Fruit fly (Drosophila melanogaster) whole organism, prepupa: Measurements from ENCODE around the gene CG15747.

ENCODE experiments used
- Blimp-1 ChIP-seq: fragments of 200-800 bp; sonication (Bioruptor generic); optimal IDR thresholded peaks from 3 replicates; lab custom pipeline; 2017; ENCODE audit warnings: missing biosample characterization, missing genetic modification characterization, mild to moderate bottlenecking, moderate library complexity, missing genetic modification reagents
- CG10631 ChIP-seq: fragments of 200-800 bp; sonication (Bioruptor generic); optimal IDR thresholded peaks from 2 replicates; lab custom pipeline; 2016; ENCODE audit warnings: missing biosample characterization, missing genetic modification characterization
- CG10669 ChIP-seq: fragments of 200-800 bp; sonication (Bioruptor generic); optimal IDR thresholded peaks from 3 replicates; lab custom pipeline; 2018; ENCODE audit warnings: missing biosample characterization, mild to moderate bottlenecking, missing genetic modification characterization, moderate library complexity
- CG11294 ChIP-seq: fragments of 200-800 bp; sonication (Bioruptor generic); IDR thresholded peaks from 2 replicates; pipeline ENCODE4 v1.3.6; 2022; ENCODE audit warnings: missing biosample characterization, missing genetic modification characterization
- CG11902 ChIP-seq: fragments of 200-800 bp; sonication (Bioruptor generic); optimal IDR thresholded peaks from 3 replicates; lab custom pipeline; 2016; ENCODE audit warnings: missing biosample characterization, missing genetic modification characterization
- CG15336 ChIP-seq: fragments of 200-800 bp; sonication (Bioruptor generic); IDR thresholded peaks from 2 replicates; pipeline ENCODE4 v1.3.6; 2022; ENCODE audit warnings: missing biosample characterization, missing genetic modification characterization
- CG1621 ChIP-seq: fragments of 200-800 bp; sonication (Bioruptor generic); optimal IDR thresholded peaks from 3 replicates; lab custom pipeline; 2018; ENCODE audit warnings: missing biosample characterization, mild to moderate bottlenecking, missing genetic modification characterization
- CG3032 ChIP-seq: fragments of 200-800 bp; optimal IDR thresholded peaks from 2 replicates; lab custom pipeline; 2019; ENCODE audit warnings: missing biosample characterization, mild to moderate bottlenecking, missing genetic modification characterization, moderate library complexity
- CG31627 ChIP-seq: fragments of 200-800 bp; sonication (Bioruptor generic); optimal IDR thresholded peaks from 3 replicates; lab custom pipeline; 2016; ENCODE audit warnings: missing biosample characterization, missing genetic modification characterization
- CG34406 ChIP-seq: fragments of 200-800 bp; sonication (Bioruptor generic); optimal IDR thresholded peaks from 3 replicates; lab custom pipeline; 2016; ENCODE audit warnings: missing biosample characterization, missing genetic modification characterization
- CG3919 ChIP-seq: fragments of 200-800 bp; sonication (Bioruptor generic); optimal IDR thresholded peaks from 3 replicates; lab custom pipeline; 2016; ENCODE audit warnings: missing biosample characterization, missing genetic modification characterization
- CG4318 ChIP-seq: fragments of 200-800 bp; sonication (Bioruptor generic); optimal IDR thresholded peaks from 3 replicates; lab custom pipeline; 2017; ENCODE audit warnings: missing biosample characterization, mild to moderate bottlenecking, missing genetic modification characterization
- CG6163 ChIP-seq: fragments of 200-800 bp; sonication (Bioruptor generic); IDR thresholded peaks from 3 replicates; pipeline ENCODE4 v1.3.6; 2022; ENCODE audit warnings: missing biosample characterization, missing genetic modification characterization
- CG6276 ChIP-seq: fragments of 200-800 bp; sonication (Bioruptor generic); optimal IDR thresholded peaks from 2 replicates; lab custom pipeline; 2017; ENCODE audit warnings: missing biosample characterization, mild to moderate bottlenecking, missing genetic modification characterization
- CG6792 ChIP-seq: fragments of 200-800 bp; sonication (Bioruptor generic); optimal IDR thresholded peaks from 3 replicates; lab custom pipeline; 2016; ENCODE audit warnings: missing biosample characterization, missing genetic modification characterization
- CG6808 ChIP-seq: fragments of 200-800 bp; sonication (Bioruptor generic); optimal IDR thresholded peaks from 3 replicates; lab custom pipeline; 2017; ENCODE audit warnings: missing biosample characterization, missing genetic modification characterization, mild to moderate bottlenecking, moderate library complexity, missing genetic modification reagents
- CG6854 ChIP-seq: fragments of 200-800 bp; sonication (Bioruptor generic); optimal IDR thresholded peaks from 2 replicates; lab custom pipeline; 2017; ENCODE audit warnings: missing biosample characterization, mild to moderate bottlenecking, missing genetic modification characterization
- CG7368 ChIP-seq: fragments of 200-800 bp; sonication (Bioruptor generic); optimal IDR thresholded peaks from 3 replicates; lab custom pipeline; 2016; ENCODE audit warnings: missing biosample characterization, missing genetic modification characterization
- CG8119 ChIP-seq: fragments of 200-800 bp; sonication (Bioruptor generic); IDR thresholded peaks from 3 replicates; pipeline ENCODE4 v1.3.6; 2022; ENCODE audit warnings: missing biosample characterization, missing genetic modification characterization
- CG8319 ChIP-seq: fragments of 200-800 bp; sonication (Bioruptor generic); optimal IDR thresholded peaks from 3 replicates; lab custom pipeline; 2016; ENCODE audit warnings: missing biosample characterization, missing genetic modification characterization
- CG8632 ChIP-seq: fragments of 200-800 bp; sonication (Bioruptor generic); optimal IDR thresholded peaks from 3 replicates; lab custom pipeline; 2016; ENCODE audit warnings: missing biosample characterization, missing genetic modification characterization
- CG9139 ChIP-seq: fragments of 200-800 bp; sonication (Bioruptor generic); optimal IDR thresholded peaks from 3 replicates; lab custom pipeline; 2017; ENCODE audit warnings: missing biosample characterization, mild to moderate bottlenecking, missing genetic modification characterization
- Eip75B ChIP-seq: fragments of 200-800 bp; sonication (Bioruptor generic); optimal IDR thresholded peaks from 3 replicates; lab custom pipeline; 2016; ENCODE audit warnings: missing biosample characterization, missing genetic modification characterization
- Eip93F ChIP-seq: fragments of 200-800 bp; sonication (Bioruptor generic); optimal IDR thresholded peaks from 2 replicates; lab custom pipeline; 2016; ENCODE audit warnings: missing biosample characterization, mild to moderate bottlenecking, missing genetic modification characterization
- Ets21C ChIP-seq: fragments of 200-800 bp; sonication (Bioruptor generic); optimal IDR thresholded peaks from 3 replicates; lab custom pipeline; 2016; ENCODE audit warnings: missing biosample characterization, missing genetic modification characterization
- Ets96B ChIP-seq: fragments of 200-800 bp; optimal IDR thresholded peaks from 2 replicates; lab custom pipeline; 2019; ENCODE audit warnings: missing biosample characterization, mild to moderate bottlenecking, missing genetic modification characterization, moderate library complexity
- Gug ChIP-seq: fragments of 200-800 bp; sonication (Bioruptor generic); IDR thresholded peaks from 2 replicates; pipeline ENCODE4 v1.3.6; 2022; ENCODE audit warnings: missing biosample characterization, missing genetic modification characterization
- Hr38 ChIP-seq: sonication (Bioruptor generic); optimal IDR thresholded peaks from 2 replicates; lab custom pipeline; 2016; ENCODE audit warnings: missing biosample characterization, missing genetic modification characterization
- Hr39 ChIP-seq: fragments of 200-800 bp; sonication (Bioruptor generic); optimal IDR thresholded peaks from 2 replicates; lab custom pipeline; 2016; ENCODE audit warnings: missing biosample characterization, missing genetic modification characterization
- Hr4 ChIP-seq: fragments of 200-800 bp; sonication (Bioruptor generic); optimal IDR thresholded peaks from 3 replicates; lab custom pipeline; 2016; ENCODE audit warnings: missing biosample characterization, missing genetic modification characterization
- Lpt ChIP-seq: fragments of 200-800 bp; sonication (Bioruptor generic); optimal IDR thresholded peaks from 3 replicates; lab custom pipeline; 2016; ENCODE audit warnings: missing biosample characterization, missing genetic modification characterization
- Met ChIP-seq: fragments of 200-800 bp; sonication (Bioruptor generic); optimal IDR thresholded peaks from 3 replicates; lab custom pipeline; 2016; ENCODE audit warnings: missing biosample characterization, missing genetic modification characterization
- OdsH ChIP-seq: fragments of 200-800 bp; sonication (Bioruptor generic); optimal IDR thresholded peaks from 3 replicates; lab custom pipeline; 2016; ENCODE audit warnings: missing biosample characterization, missing genetic modification characterization
- Sox14 ChIP-seq: fragments of 200-800 bp; sonication (Bioruptor generic); optimal IDR thresholded peaks from 3 replicates; lab custom pipeline; 2016; ENCODE audit warnings: missing biosample characterization, missing genetic modification characterization
- Sox15 ChIP-seq: fragments of 200-800 bp; sonication (Bioruptor generic); optimal IDR thresholded peaks from 3 replicates; lab custom pipeline; 2016; ENCODE audit warnings: missing biosample characterization, missing genetic modification characterization
- achi ChIP-seq: fragments of 200-800 bp; sonication (Bioruptor generic); optimal IDR thresholded peaks from 3 replicates; lab custom pipeline; 2016; ENCODE audit warnings: missing biosample characterization, missing genetic modification characterization
- acj6 ChIP-seq: fragments of 200-800 bp; sonication (Bioruptor generic); optimal IDR thresholded peaks from 3 replicates; lab custom pipeline; 2016; ENCODE audit warnings: missing biosample characterization, missing genetic modification characterization
- cyc ChIP-seq: fragments of 200-800 bp; sonication (Bioruptor generic); optimal IDR thresholded peaks from 3 replicates; lab custom pipeline; 2016; ENCODE audit warnings: missing biosample characterization, missing genetic modification characterization
- dac ChIP-seq: fragments of 200-800 bp; sonication (Bioruptor generic); optimal IDR thresholded peaks from 2 replicates; lab custom pipeline; 2017; ENCODE audit warnings: missing biosample characterization, mild to moderate bottlenecking, missing genetic modification characterization
- dsx ChIP-seq: fragments of 200-800 bp; optimal IDR thresholded peaks from 3 replicates; lab custom pipeline; 2019; ENCODE audit warnings: missing biosample characterization, mild to moderate bottlenecking, missing genetic modification characterization, moderate library complexity; ENCODE audit not compliant: poor library complexity, severe bottlenecking
- eg ChIP-seq: fragments of 200-800 bp; sonication (Bioruptor generic); IDR thresholded peaks from 3 replicates; pipeline ENCODE4 v1.3.6; 2022; ENCODE audit warnings: missing biosample characterization, missing genetic modification characterization
- esn ChIP-seq: fragments of 200-800 bp; sonication (Bioruptor generic); optimal IDR thresholded peaks from 2 replicates; lab custom pipeline; 2016; ENCODE audit warnings: missing biosample characterization, mild to moderate bottlenecking, missing genetic modification characterization, moderate library complexity
- fd59A ChIP-seq: fragments of 200-800 bp; sonication (Bioruptor generic); optimal IDR thresholded peaks from 2 replicates; lab custom pipeline; 2017; ENCODE audit warnings: missing biosample characterization, mild to moderate bottlenecking, missing genetic modification characterization, missing genetic modification reagents
- fd85E ChIP-seq: fragments of 200-800 bp; sonication (Bioruptor generic); optimal IDR thresholded peaks from 3 replicates; lab custom pipeline; 2016; ENCODE audit warnings: missing biosample characterization, missing genetic modification characterization
- fkh ChIP-seq: fragments of 200-800 bp; sonication (Bioruptor generic); optimal IDR thresholded peaks from 3 replicates; lab custom pipeline; 2017; ENCODE audit warnings: missing biosample characterization, mild to moderate bottlenecking, missing genetic modification characterization, moderate library complexity
- lz ChIP-seq: fragments of 200-800 bp; sonication (Bioruptor generic); optimal IDR thresholded peaks from 3 replicates; lab custom pipeline; 2016; ENCODE audit warnings: missing biosample characterization, missing genetic modification characterization
- net ChIP-seq: fragments of 200-800 bp; sonication (Bioruptor generic); optimal IDR thresholded peaks from 3 replicates; lab custom pipeline; 2016; ENCODE audit warnings: missing biosample characterization, missing genetic modification characterization
- pdm3 ChIP-seq: fragments of 200-800 bp; sonication (Bioruptor generic); optimal IDR thresholded peaks from 3 replicates; lab custom pipeline; 2016; ENCODE audit warnings: missing biosample characterization, missing genetic modification characterization
- salr ChIP-seq, 2 experiments: fragments of 200-800 bp; sonication (Bioruptor generic); optimal IDR thresholded peaks; 3 replicates each; lab custom pipeline; 2016 to 2018; ENCODE audit warnings: missing biosample characterization in 2 of 2, missing genetic modification characterization in 2 of 2, mild to moderate bottlenecking in 1 of 2
- spab ChIP-seq: fragments of 200-800 bp; sonication (Bioruptor generic); optimal IDR thresholded peaks from 2 replicates; lab custom pipeline; 2017; ENCODE audit warnings: missing biosample characterization, mild to moderate bottlenecking, missing genetic modification characterization, missing genetic modification reagents
- svp ChIP-seq: fragments of 200-800 bp; sonication (Bioruptor generic); peaks from one replicate; lab custom pipeline; 2016; ENCODE audit warnings: missing biosample characterization, missing genetic modification characterization
- topi ChIP-seq: fragments of 200-800 bp; sonication (Bioruptor generic); optimal IDR thresholded peaks from 3 replicates; lab custom pipeline; 2016; ENCODE audit warnings: missing biosample characterization, missing genetic modification characterization
- vri ChIP-seq: fragments of 200-800 bp; sonication (Bioruptor generic); optimal IDR thresholded peaks from 3 replicates; lab custom pipeline; 2016; ENCODE audit warnings: missing biosample characterization, mild to moderate bottlenecking, missing genetic modification characterization

CG15747 gene

DNA sequence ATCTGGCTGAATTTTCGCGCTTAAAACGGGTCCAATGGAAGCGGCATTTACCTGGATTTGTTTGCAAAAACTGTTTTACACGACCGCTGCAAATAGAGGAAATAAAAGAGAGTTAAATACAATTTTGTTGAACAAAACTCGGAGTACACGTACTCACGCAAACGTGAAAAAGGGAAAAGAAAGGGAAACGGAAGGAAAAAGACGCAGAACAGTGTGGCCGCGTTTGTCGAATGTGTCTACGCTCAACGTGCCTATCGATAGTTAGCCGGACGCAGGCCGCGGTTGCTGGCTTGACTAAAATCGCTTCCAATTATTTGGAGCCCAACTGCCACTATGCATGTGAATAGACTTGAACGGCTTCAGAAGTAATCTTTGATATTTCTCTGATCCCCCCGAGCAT lies 664 bp upstream of the CG15747 start, which contains the start of gene RpS15Aa:
RpS15Aa (minus strand) TSS at position 252 of the 400 bp plus-strand sequence.
- peak; percentile 61 for TF ChIP-seq fd85E (GFP tag; lab: Kevin White, UChicago)
- peak; percentile 22 for TF ChIP-seq Ets96B (tag; lab: Kevin White, UChicago)
- TF ChIP-seq Blimp-1 (GFP tag; lab: Kevin White, UChicago) = peak; percentile 29
- no peak for TF ChIP-seq Hr4 (GFP tag; lab: Kevin White, UChicago)
- peak; percentile 66 for TF ChIP-seq net (GFP tag; lab: Kevin White, UChicago)
- TF ChIP-seq acj6 (GFP tag; lab: Kevin White, UChicago) = peak; percentile 36
- TF ChIP-seq CG11902 = peak; percentile 6
- TF ChIP-seq spab (GFP tag; lab: Kevin White, UChicago) = no peak
- TF ChIP-seq achi (GFP tag; lab: Kevin White, UChicago) = peak; percentile 37
- TF ChIP-seq OdsH (GFP tag; lab: Kevin White, UChicago) = peak; percentile 43
- peak; percentile 26 for TF ChIP-seq pdm3 (GFP tag; lab: Kevin White, UChicago)
- TF ChIP-seq dsx (GFP tag; lab: Kevin White, UChicago) = peak; percentile 1
- TF ChIP-seq cyc (GFP tag; lab: Kevin White, UChicago) = peak; percentile 76
- TF ChIP-seq CG6163 = peak; percentile 85
- peak; percentile 25 for TF ChIP-seq CG6792 (GFP tag; lab: Kevin White, UChicago)
- TF ChIP-seq CG4318 (GFP tag; lab: Kevin White, UChicago) = no peak
- peak; percentile 69 for TF ChIP-seq lz (GFP tag; lab: Kevin White, UChicago)
- peak; percentile 65 for TF ChIP-seq Hr39
- TF ChIP-seq Lpt (GFP tag; lab: Kevin White, UChicago) = no peak
- TF ChIP-seq Sox15 (GFP tag; lab: Kevin White, UChicago) = peak; percentile 25
- TF ChIP-seq svp = no peak
- TF ChIP-seq CG11294 (GFP tag; lab: Robert Waterston, UW) = no peak
- peak; percentile 22 for TF ChIP-seq fkh (GFP tag; lab: Kevin White, UChicago)
- peak; percentile 41 for TF ChIP-seq CG3032 (tag; lab: Kevin White, UChicago)
- TF ChIP-seq CG1621 (tag; lab: Kevin White, UChicago) = peak; percentile 56
- peak; percentile 71 for TF ChIP-seq CG31627 (GFP tag; lab: Kevin White, UChicago)
- no peak for TF ChIP-seq CG15336 (GFP tag; lab: Robert Waterston, UW)
- no peak for TF ChIP-seq CG6276
- peak; percentile 76 for TF ChIP-seq CG3919
- TF ChIP-seq Sox14 (GFP tag; lab: Kevin White, UChicago) = no peak
- peak; percentile 71 for TF ChIP-seq CG9139 (GFP tag; lab: Kevin White, UChicago)
- peak; percentile 68 for TF ChIP-seq esn (GFP tag; lab: Kevin White, UChicago)
- TF ChIP-seq topi (GFP tag; lab: Kevin White, UChicago) = peak; percentile 61
- peak; percentile 7 for TF ChIP-seq fd59A (GFP tag; lab: Kevin White, UChicago)
- TF ChIP-seq Eip93F (GFP tag; lab: Kevin White, UChicago) = no peak
- peak; percentile 52 for TF ChIP-seq CG7368 (GFP tag; lab: Kevin White, UChicago)
- peak; percentile 50 for TF ChIP-seq CG10669
- no peak for TF ChIP-seq Hr38 (GFP tag; lab: Kevin White, UChicago)
- TF ChIP-seq eg (GFP tag; lab: Robert Waterston, UW) = peak; percentile 68
- peak; percentile 66 for TF ChIP-seq Met (GFP tag; lab: Kevin White, UChicago)
- TF ChIP-seq CG8632 (GFP tag; lab: Kevin White, UChicago) = peak; percentile 25
- TF ChIP-seq CG10631 (GFP tag; lab: Kevin White, UChicago) = no peak
- TF ChIP-seq Eip75B (GFP tag; lab: Kevin White, UChicago) = peak; percentile 10
- no peak for TF ChIP-seq Gug
- TF ChIP-seq CG6808 (GFP tag; lab: Kevin White, UChicago) = peak; percentile 48
- TF ChIP-seq Ets21C (GFP tag; lab: Kevin White, UChicago) = peak; percentile 36
- TF ChIP-seq CG6854 (GFP tag; lab: Kevin White, UChicago) = peak; percentile 89
- 0 out of 3 replicates have a peak, but pooled peaks have one; percentile 35 for TF ChIP-seq CG8119 (GFP tag; lab: Robert Waterston, UW)
- TF ChIP-seq vri = peak; percentile 64
- TF ChIP-seq dac (GFP tag; lab: Kevin White, UChicago) = no peak
- peak in 1 of 2 experiments; percentile 75 for TF ChIP-seq salr (GFP tag; optimal IDR thresholded peaks at IDR 0.05; lab: Kevin White, UChicago)
- TF ChIP-seq CG8319 (GFP tag; lab: Kevin White, UChicago) = peak; percentile 39
- TF ChIP-seq CG34406 (GFP tag; lab: Kevin White, UChicago) = peak; percentile 42
